Fruit fly (Drosophila melanogaster) whole organism, prepupa: Measurements from ENCODE around the gene Ask1.

Experiments
- CG10631 ChIP-seq: fragments of 200-800 bp; sonication (Bioruptor generic); optimal IDR thresholded peaks from 2 replicates; lab custom pipeline; 2016; ENCODE audit warnings: missing biosample characterization, missing genetic modification characterization
- CG10669 ChIP-seq: fragments of 200-800 bp; sonication (Bioruptor generic); optimal IDR thresholded peaks from 3 replicates; lab custom pipeline; 2018; ENCODE audit warnings: missing biosample characterization, mild to moderate bottlenecking, missing genetic modification characterization, moderate library complexity
- CG11294 ChIP-seq: fragments of 200-800 bp; sonication (Bioruptor generic); IDR thresholded peaks from 2 replicates; pipeline ENCODE4 v1.3.6; 2022; ENCODE audit warnings: missing biosample characterization, missing genetic modification characterization
- CG11902 ChIP-seq: fragments of 200-800 bp; sonication (Bioruptor generic); optimal IDR thresholded peaks from 3 replicates; lab custom pipeline; 2016; ENCODE audit warnings: missing biosample characterization, missing genetic modification characterization
- CG1621 ChIP-seq: fragments of 200-800 bp; sonication (Bioruptor generic); optimal IDR thresholded peaks from 3 replicates; lab custom pipeline; 2018; ENCODE audit warnings: missing biosample characterization, mild to moderate bottlenecking, missing genetic modification characterization
- CG16779 ChIP-seq: fragments of 200-800 bp; sonication (Bioruptor generic); optimal IDR thresholded peaks from 3 replicates; lab custom pipeline; 2017; ENCODE audit warnings: missing biosample characterization, mild to moderate bottlenecking, missing genetic modification characterization
- CG3032 ChIP-seq: fragments of 200-800 bp; optimal IDR thresholded peaks from 2 replicates; lab custom pipeline; 2019; ENCODE audit warnings: missing biosample characterization, mild to moderate bottlenecking, missing genetic modification characterization, moderate library complexity
- CG31627 ChIP-seq: fragments of 200-800 bp; sonication (Bioruptor generic); optimal IDR thresholded peaks from 3 replicates; lab custom pipeline; 2016; ENCODE audit warnings: missing biosample characterization, missing genetic modification characterization
- CG32006 ChIP-seq: fragments of 200-800 bp; sonication (Bioruptor generic); optimal IDR thresholded peaks from 3 replicates; lab custom pipeline; 2017; ENCODE audit warnings: missing biosample characterization, mild to moderate bottlenecking, missing genetic modification characterization
- CG34406 ChIP-seq: fragments of 200-800 bp; sonication (Bioruptor generic); optimal IDR thresholded peaks from 3 replicates; lab custom pipeline; 2016; ENCODE audit warnings: missing biosample characterization, missing genetic modification characterization
- CG3919 ChIP-seq: fragments of 200-800 bp; sonication (Bioruptor generic); optimal IDR thresholded peaks from 3 replicates; lab custom pipeline; 2016; ENCODE audit warnings: missing biosample characterization, missing genetic modification characterization
- CG4318 ChIP-seq: fragments of 200-800 bp; sonication (Bioruptor generic); optimal IDR thresholded peaks from 3 replicates; lab custom pipeline; 2017; ENCODE audit warnings: missing biosample characterization, mild to moderate bottlenecking, missing genetic modification characterization
- CG6163 ChIP-seq: fragments of 200-800 bp; sonication (Bioruptor generic); IDR thresholded peaks from 3 replicates; pipeline ENCODE4 v1.3.6; 2022; ENCODE audit warnings: missing biosample characterization, missing genetic modification characterization
- CG6276 ChIP-seq: fragments of 200-800 bp; sonication (Bioruptor generic); optimal IDR thresholded peaks from 2 replicates; lab custom pipeline; 2017; ENCODE audit warnings: missing biosample characterization, mild to moderate bottlenecking, missing genetic modification characterization
- CG6792 ChIP-seq: fragments of 200-800 bp; sonication (Bioruptor generic); optimal IDR thresholded peaks from 3 replicates; lab custom pipeline; 2016; ENCODE audit warnings: missing biosample characterization, missing genetic modification characterization
- CG6808 ChIP-seq: fragments of 200-800 bp; sonication (Bioruptor generic); optimal IDR thresholded peaks from 3 replicates; lab custom pipeline; 2017; ENCODE audit warnings: missing biosample characterization, missing genetic modification characterization, mild to moderate bottlenecking, moderate library complexity, missing genetic modification reagents
- CG6854 ChIP-seq: fragments of 200-800 bp; sonication (Bioruptor generic); optimal IDR thresholded peaks from 2 replicates; lab custom pipeline; 2017; ENCODE audit warnings: missing biosample characterization, mild to moderate bottlenecking, missing genetic modification characterization
- CG7368 ChIP-seq: fragments of 200-800 bp; sonication (Bioruptor generic); optimal IDR thresholded peaks from 3 replicates; lab custom pipeline; 2016; ENCODE audit warnings: missing biosample characterization, missing genetic modification characterization
- CG8119 ChIP-seq: fragments of 200-800 bp; sonication (Bioruptor generic); IDR thresholded peaks from 3 replicates; pipeline ENCODE4 v1.3.6; 2022; ENCODE audit warnings: missing biosample characterization, missing genetic modification characterization
- CG8319 ChIP-seq: fragments of 200-800 bp; sonication (Bioruptor generic); optimal IDR thresholded peaks from 3 replicates; lab custom pipeline; 2016; ENCODE audit warnings: missing biosample characterization, missing genetic modification characterization
- CG8632 ChIP-seq: fragments of 200-800 bp; sonication (Bioruptor generic); optimal IDR thresholded peaks from 3 replicates; lab custom pipeline; 2016; ENCODE audit warnings: missing biosample characterization, missing genetic modification characterization
- CG9139 ChIP-seq: fragments of 200-800 bp; sonication (Bioruptor generic); optimal IDR thresholded peaks from 3 replicates; lab custom pipeline; 2017; ENCODE audit warnings: missing biosample characterization, mild to moderate bottlenecking, missing genetic modification characterization
- Eip75B ChIP-seq: fragments of 200-800 bp; sonication (Bioruptor generic); optimal IDR thresholded peaks from 3 replicates; lab custom pipeline; 2016; ENCODE audit warnings: missing biosample characterization, missing genetic modification characterization
- Eip78C ChIP-seq: fragments of 200-800 bp; sonication (Bioruptor generic); peaks from one replicate; lab custom pipeline; 2016; ENCODE audit warnings: missing biosample characterization, missing genetic modification characterization
- Eip93F ChIP-seq: fragments of 200-800 bp; sonication (Bioruptor generic); optimal IDR thresholded peaks from 2 replicates; lab custom pipeline; 2016; ENCODE audit warnings: missing biosample characterization, mild to moderate bottlenecking, missing genetic modification characterization
- Ets21C ChIP-seq: fragments of 200-800 bp; sonication (Bioruptor generic); optimal IDR thresholded peaks from 3 replicates; lab custom pipeline; 2016; ENCODE audit warnings: missing biosample characterization, missing genetic modification characterization
- Ets96B ChIP-seq: fragments of 200-800 bp; optimal IDR thresholded peaks from 2 replicates; lab custom pipeline; 2019; ENCODE audit warnings: missing biosample characterization, mild to moderate bottlenecking, missing genetic modification characterization, moderate library complexity
- Gug ChIP-seq: fragments of 200-800 bp; sonication (Bioruptor generic); IDR thresholded peaks from 2 replicates; pipeline ENCODE4 v1.3.6; 2022; ENCODE audit warnings: missing biosample characterization, missing genetic modification characterization
- Hr38 ChIP-seq: sonication (Bioruptor generic); optimal IDR thresholded peaks from 2 replicates; lab custom pipeline; 2016; ENCODE audit warnings: missing biosample characterization, missing genetic modification characterization
- Hr39 ChIP-seq: fragments of 200-800 bp; sonication (Bioruptor generic); optimal IDR thresholded peaks from 2 replicates; lab custom pipeline; 2016; ENCODE audit warnings: missing biosample characterization, missing genetic modification characterization
- Hr4 ChIP-seq: fragments of 200-800 bp; sonication (Bioruptor generic); optimal IDR thresholded peaks from 3 replicates; lab custom pipeline; 2016; ENCODE audit warnings: missing biosample characterization, missing genetic modification characterization
- Lpt ChIP-seq: fragments of 200-800 bp; sonication (Bioruptor generic); optimal IDR thresholded peaks from 3 replicates; lab custom pipeline; 2016; ENCODE audit warnings: missing biosample characterization, missing genetic modification characterization
- Met ChIP-seq: fragments of 200-800 bp; sonication (Bioruptor generic); optimal IDR thresholded peaks from 3 replicates; lab custom pipeline; 2016; ENCODE audit warnings: missing biosample characterization, missing genetic modification characterization
- OdsH ChIP-seq: fragments of 200-800 bp; sonication (Bioruptor generic); optimal IDR thresholded peaks from 3 replicates; lab custom pipeline; 2016; ENCODE audit warnings: missing biosample characterization, missing genetic modification characterization
- Smox ChIP-seq: fragments of 200-800 bp; sonication (Bioruptor generic); optimal IDR thresholded peaks from 3 replicates; lab custom pipeline; 2016; ENCODE audit warnings: missing biosample characterization, missing genetic modification characterization
- Sox102F ChIP-seq: fragments of 200-800 bp; sonication (Bioruptor generic); optimal IDR thresholded peaks from 2 replicates; lab custom pipeline; 2016; ENCODE audit warnings: missing biosample characterization, mild to moderate bottlenecking, missing genetic modification characterization
- Sox14 ChIP-seq: fragments of 200-800 bp; sonication (Bioruptor generic); optimal IDR thresholded peaks from 3 replicates; lab custom pipeline; 2016; ENCODE audit warnings: missing biosample characterization, missing genetic modification characterization
- Sox15 ChIP-seq: fragments of 200-800 bp; sonication (Bioruptor generic); optimal IDR thresholded peaks from 3 replicates; lab custom pipeline; 2016; ENCODE audit warnings: missing biosample characterization, missing genetic modification characterization
- achi ChIP-seq: fragments of 200-800 bp; sonication (Bioruptor generic); optimal IDR thresholded peaks from 3 replicates; lab custom pipeline; 2016; ENCODE audit warnings: missing biosample characterization, missing genetic modification characterization
- cyc ChIP-seq: fragments of 200-800 bp; sonication (Bioruptor generic); optimal IDR thresholded peaks from 3 replicates; lab custom pipeline; 2016; ENCODE audit warnings: missing biosample characterization, missing genetic modification characterization
- dsx ChIP-seq: fragments of 200-800 bp; optimal IDR thresholded peaks from 3 replicates; lab custom pipeline; 2019; ENCODE audit warnings: missing biosample characterization, mild to moderate bottlenecking, missing genetic modification characterization, moderate library complexity; ENCODE audit not compliant: poor library complexity, severe bottlenecking
- eg ChIP-seq: fragments of 200-800 bp; sonication (Bioruptor generic); IDR thresholded peaks from 3 replicates; pipeline ENCODE4 v1.3.6; 2022; ENCODE audit warnings: missing biosample characterization, missing genetic modification characterization
- esn ChIP-seq: fragments of 200-800 bp; sonication (Bioruptor generic); optimal IDR thresholded peaks from 2 replicates; lab custom pipeline; 2016; ENCODE audit warnings: missing biosample characterization, mild to moderate bottlenecking, missing genetic modification characterization, moderate library complexity
- fd59A ChIP-seq: fragments of 200-800 bp; sonication (Bioruptor generic); optimal IDR thresholded peaks from 2 replicates; lab custom pipeline; 2017; ENCODE audit warnings: missing biosample characterization, mild to moderate bottlenecking, missing genetic modification characterization, missing genetic modification reagents
- fkh ChIP-seq: fragments of 200-800 bp; sonication (Bioruptor generic); optimal IDR thresholded peaks from 3 replicates; lab custom pipeline; 2017; ENCODE audit warnings: missing biosample characterization, mild to moderate bottlenecking, missing genetic modification characterization, moderate library complexity
- lz ChIP-seq: fragments of 200-800 bp; sonication (Bioruptor generic); optimal IDR thresholded peaks from 3 replicates; lab custom pipeline; 2016; ENCODE audit warnings: missing biosample characterization, missing genetic modification characterization
- net ChIP-seq: fragments of 200-800 bp; sonication (Bioruptor generic); optimal IDR thresholded peaks from 3 replicates; lab custom pipeline; 2016; ENCODE audit warnings: missing biosample characterization, missing genetic modification characterization
- pdm3 ChIP-seq: fragments of 200-800 bp; sonication (Bioruptor generic); optimal IDR thresholded peaks from 3 replicates; lab custom pipeline; 2016; ENCODE audit warnings: missing biosample characterization, missing genetic modification characterization
- spab ChIP-seq: fragments of 200-800 bp; sonication (Bioruptor generic); optimal IDR thresholded peaks from 2 replicates; lab custom pipeline; 2017; ENCODE audit warnings: missing biosample characterization, mild to moderate bottlenecking, missing genetic modification characterization, missing genetic modification reagents
- ss ChIP-seq, 2 experiments: fragments of 200-800 bp; sonication (Bioruptor generic); optimal IDR thresholded peaks; 2 replicates in 1 of 2; 3 replicates in 1 of 2; lab custom pipeline; 2017 to 2018; ENCODE audit warnings: mild to moderate bottlenecking in 2 of 2, missing biosample characterization in 2 of 2, missing genetic modification characterization in 2 of 2, moderate library complexity in 1 of 2
- svp ChIP-seq: fragments of 200-800 bp; sonication (Bioruptor generic); peaks from one replicate; lab custom pipeline; 2016; ENCODE audit warnings: missing biosample characterization, missing genetic modification characterization
- topi ChIP-seq: fragments of 200-800 bp; sonication (Bioruptor generic); optimal IDR thresholded peaks from 3 replicates; lab custom pipeline; 2016; ENCODE audit warnings: missing biosample characterization, missing genetic modification characterization

Gene Ask1

dm6 chr3R:19908863-19909343 lies 29.4 kb downstream of the Ask1 start:
- TF ChIP-seq lz (peak; percentile 88), svp (GFP tag; lab: Kevin White, UChicago) (peak; percentile 95), CG32006 (GFP tag; lab: Kevin White, UChicago) (peak; percentile 84), Ets21C (GFP tag; lab: Kevin White, UChicago) (peak; percentile 84), CG10631 (GFP tag; lab: Kevin White, UChicago) (peak; percentile 82), Ets96B (tag; lab: Kevin White, UChicago) (peak; percentile 69), Lpt (peak; percentile 73), CG8119 (GFP tag; lab: Robert Waterston, UW) (peak; percentile 80), Gug (GFP tag; lab: Robert Waterston, UW) (peak; percentile 70), CG8319 (GFP tag; lab: Kevin White, UChicago) (peak; percentile 74), eg (GFP tag; lab: Robert Waterston, UW) (peak; percentile 90), CG6163 (GFP tag; lab: Robert Waterston, UW) (peak; percentile 90), Sox15 (GFP tag; lab: Kevin White, UChicago) (peak; percentile 88), achi (GFP tag; lab: Kevin White, UChicago) (peak; percentile 84), CG31627 (GFP tag; lab: Kevin White, UChicago) (peak; percentile 86), esn (GFP tag; lab: Kevin White, UChicago) (peak; percentile 89), ss (GFP tag; optimal IDR thresholded peaks at IDR 0.05; lab: Kevin White, UChicago) (peak in 1 of 2 experiments; percentile 42), CG7368 (GFP tag; lab: Kevin White, UChicago) (peak; percentile 80), Eip75B (GFP tag; lab: Kevin White, UChicago) (peak; percentile 79), Sox102F (GFP tag; lab: Kevin White, UChicago) (peak; percentile 87), CG8632 (peak; percentile 81), Met (GFP tag; lab: Kevin White, UChicago) (peak; percentile 71), CG10669 (GFP tag; lab: Kevin White, UChicago) (peak; percentile 77), CG34406 (peak; percentile 85), CG3032 (peak; percentile 52), CG16779 (tag; lab: Kevin White, UChicago) (peak; percentile 57), CG4318 (GFP tag; lab: Kevin White, UChicago) (peak; percentile 63), cyc (GFP tag; lab: Kevin White, UChicago) (peak; percentile 81), Sox14 (peak; percentile 92), CG3919 (peak; percentile 88), OdsH (GFP tag; lab: Kevin White, UChicago) (peak; percentile 87), fkh (GFP tag; lab: Kevin White, UChicago) (peak; percentile 14), CG6854 (GFP tag; lab: Kevin White, UChicago) (peak; percentile 30), topi (peak; percentile 81), CG11902 (GFP tag; lab: Kevin White, UChicago) (peak; percentile 82), fd59A (GFP tag; lab: Kevin White, UChicago) (peak; percentile 59), CG9139 (GFP tag; lab: Kevin White, UChicago) (no peak), spab (GFP tag; lab: Kevin White, UChicago) (peak; percentile 54), Eip93F (GFP tag; lab: Kevin White, UChicago) (no peak), CG1621 (tag; lab: Kevin White, UChicago) (peak; percentile 82), CG6792 (peak; percentile 89), CG6276 (peak; percentile 77), pdm3 (GFP tag; lab: Kevin White, UChicago) (peak; percentile 86), Smox (GFP tag; lab: Kevin White, UChicago) (peak; percentile 86), Hr4 (GFP tag; lab: Kevin White, UChicago) (peak; percentile 86), Hr39 (peak; percentile 88), Eip78C (GFP tag; lab: Kevin White, UChicago) (peak; percentile 95), Hr38 (GFP tag; lab: Kevin White, UChicago) (no peak), net (GFP tag; lab: Kevin White, UChicago) (peak; percentile 84), CG11294 (GFP tag; lab: Robert Waterston, UW) (peak; percentile 51; the same call in 1 of the 2 replicates), dsx (GFP tag; lab: Kevin White, UChicago) (peak; percentile 51), CG6808 (peak; percentile 53)
